Worm (Caenorhabditis elegans): ENCODE measurements around the gene ztf-7.

ce11 chrV:9801965-9802364 is 12.5 kb upstream of the ztf-7 start, which contains the start of gene F46B6.10:
- TF ChIP-seq Y55F3AM.14 (GFP tag; optimal IDR thresholded peaks at IDR 0.05), result no peak
- TF ChIP-seq lin-39 (tag; optimal IDR thresholded peaks at IDR 0.05), result no peak
- no peak for TF ChIP-seq nhr-237 (tag; optimal IDR thresholded peaks at IDR 0.05)
- no peak for TF ChIP-seq F13H6.1 (tag; optimal IDR thresholded peaks at IDR 0.05)
